Worm (Caenorhabditis elegans): ENCODE measurements around the gene Y53G8AL.4.

ce11 chrIII:3200563-3200962 lies 49.9 kb downstream of the Y53G8AL.4 start:
- TF ChIP-seq zag-1 (tag; optimal IDR thresholded peaks at IDR 0.05) (no peak), nhr-11 (tag; optimal IDR thresholded peaks at IDR 0.05) (no peak), ZK546.5 (tag; optimal IDR thresholded peaks at IDR 0.05) (no peak), lin-15B (tag; optimal IDR thresholded peaks at IDR 0.05) (no peak), ceh-16 (tag; optimal IDR thresholded peaks at IDR 0.05) (no peak), R02D3.7 (tag; optimal IDR thresholded peaks at IDR 0.05) (no peak), ztf-11 (tag; optimal IDR thresholded peaks at IDR 0.05) (no peak), egl-27 (tag; optimal IDR thresholded peaks at IDR 0.05) (no peak), ceh-9 (tag; optimal IDR thresholded peaks at IDR 0.05) (no peak), jun-1 (tag; optimal IDR thresholded peaks at IDR 0.05) (no peak), sea-2 (GFP tag; optimal IDR thresholded peaks at IDR 0.05) (no peak), unc-39 (tag; optimal IDR thresholded peaks at IDR 0.05) (no peak), elt-1 (tag; optimal IDR thresholded peaks at IDR 0.05) (no peak)

All from whole organism, L3 larva.